Fruit fly (Drosophila melanogaster) whole organism, embryonic: ENCODE data around the gene CG14229.

ENCODE experiments used
- Abd-B ChIP-seq: fragments of 200-800 bp; sonication (Bioruptor generic); optimal IDR thresholded peaks from 2 replicates; lab custom pipeline; 2018; ENCODE audit warnings: missing biosample characterization, mild to moderate bottlenecking, missing genetic modification characterization, moderate library complexity
- Ada2b ChIP-seq: fragments of 200-800 bp; sonication (Bioruptor generic); IDR thresholded peaks from 2 replicates; pipeline ENCODE4 v1.3.6; 2022; ENCODE audit warnings: missing biosample characterization, missing genetic modification characterization
- Bteb2 ChIP-seq: fragments of 200-800 bp; sonication (Bioruptor generic); optimal IDR thresholded peaks from 2 replicates; lab custom pipeline; 2016; ENCODE audit warnings: missing biosample characterization, missing genetic modification characterization
- CG10274 ChIP-seq: fragments of 200-800 bp; sonication (Bioruptor generic); optimal IDR thresholded peaks from 3 replicates; lab custom pipeline; 2017; ENCODE audit warnings: missing biosample characterization, mild to moderate bottlenecking, missing genetic modification characterization
- CG12744 ChIP-seq: fragments of 200-800 bp; sonication (Bioruptor generic); optimal IDR thresholded peaks from 2 replicates; lab custom pipeline; 2016; ENCODE audit warnings: missing biosample characterization, missing genetic modification characterization
- CG17328 ChIP-seq: fragments of 200-800 bp; sonication (Bioruptor generic); IDR thresholded peaks from 2 replicates; pipeline ENCODE4 v1.3.6; 2022; ENCODE audit warnings: missing biosample characterization, missing genetic modification characterization
- CG17359 ChIP-seq: fragments of 200-800 bp; sonication (Bioruptor generic); optimal IDR thresholded peaks from 3 replicates; lab custom pipeline; 2018; ENCODE audit warnings: missing biosample characterization, mild to moderate bottlenecking, missing genetic modification characterization, moderate library complexity
- CG1792 ChIP-seq: fragments of 200-800 bp; sonication (Bioruptor generic); optimal IDR thresholded peaks from 2 replicates; lab custom pipeline; 2016; ENCODE audit warnings: missing biosample characterization, missing genetic modification characterization
- CG18764 ChIP-seq: fragments of 200-800 bp; sonication (Bioruptor generic); optimal IDR thresholded peaks from 3 replicates; lab custom pipeline; 2016; ENCODE audit warnings: missing biosample characterization, missing genetic modification characterization
- CG2199 ChIP-seq: fragments of 200-800 bp; sonication (Bioruptor generic); IDR thresholded peaks from 3 replicates; pipeline ENCODE4 v1.3.6; 2022; ENCODE audit warnings: missing biosample characterization, missing genetic modification characterization
- CG4617 ChIP-seq: fragments of 200-800 bp; sonication (Bioruptor generic); optimal IDR thresholded peaks from 3 replicates; lab custom pipeline; 2016; ENCODE audit warnings: missing biosample characterization, missing genetic modification characterization, borderline replicate concordance
- CG6254 ChIP-seq: fragments of 200-800 bp; sonication (Bioruptor generic); optimal IDR thresholded peaks from 3 replicates; lab custom pipeline; 2017; ENCODE audit warnings: mild to moderate bottlenecking, missing biosample characterization, missing genetic modification reagents, missing genetic modification characterization
- CG6689 ChIP-seq: fragments of 200-800 bp; sonication (Bioruptor generic); IDR thresholded peaks from 2 replicates; pipeline ENCODE4 v1.3.6; 2022; ENCODE audit warnings: missing biosample characterization, missing genetic modification characterization
- CG7372 ChIP-seq: fragments of 200-800 bp; sonication (Bioruptor generic); IDR thresholded peaks from 2 replicates; pipeline ENCODE4 v1.3.6; 2022; ENCODE audit warnings: missing biosample characterization, missing genetic modification characterization
- CG7963 ChIP-seq: fragments of 200-800 bp; sonication (Bioruptor generic); IDR thresholded peaks from 3 replicates; pipeline ENCODE4 v1.3.6; 2022; ENCODE audit warnings: missing biosample characterization, missing genetic modification characterization; ENCODE audit not compliant: partially characterized antibody
- CG8388 ChIP-seq: fragments of 200-800 bp; sonication (Bioruptor generic); optimal IDR thresholded peaks from 2 replicates; lab custom pipeline; 2019; ENCODE audit warnings: missing biosample characterization, mild to moderate bottlenecking, missing genetic modification characterization, moderate library complexity
- CG9876 ChIP-seq: fragments of 200-800 bp; sonication (Bioruptor generic); optimal IDR thresholded peaks from 2 replicates; lab custom pipeline; 2016; ENCODE audit warnings: missing biosample characterization, missing genetic modification characterization
- CG9932 ChIP-seq: fragments of 200-800 bp; sonication (Bioruptor generic); IDR thresholded peaks from 2 replicates; pipeline ENCODE4 v1.3.6; 2022; ENCODE audit warnings: missing biosample characterization, missing genetic modification characterization
- Dref ChIP-seq: fragments of 200-800 bp; sonication (Bioruptor generic); IDR thresholded peaks from 2 replicates; pipeline ENCODE4 v1.3.6; 2022; ENCODE audit warnings: missing biosample characterization, missing genetic modification characterization
- E2f1 ChIP-seq: fragments of 200-800 bp; sonication (Bioruptor generic); IDR thresholded peaks from 2 replicates; pipeline ENCODE4 v1.3.6; 2022; ENCODE audit warnings: missing biosample characterization, missing genetic modification characterization
- H2.0 ChIP-seq: fragments of 200-800 bp; sonication (Bioruptor generic); IDR thresholded peaks from 2 replicates; pipeline ENCODE4 v1.3.6; 2022; ENCODE audit warnings: missing biosample characterization, missing genetic modification characterization
- Hr3 ChIP-seq: fragments of 200-800 bp; sonication (Bioruptor generic); optimal IDR thresholded peaks from 3 replicates; lab custom pipeline; 2016; ENCODE audit warnings: missing biosample characterization, missing genetic modification characterization
- Kr ChIP-seq: fragments of 200-800 bp; sonication (Bioruptor generic); optimal IDR thresholded peaks from 2 replicates; lab custom pipeline; 2017; ENCODE audit warnings: missing biosample characterization, mild to moderate bottlenecking, missing genetic modification characterization
- Mes4 ChIP-seq: fragments of 200-800 bp; sonication (Bioruptor generic); optimal IDR thresholded peaks from 2 replicates; lab custom pipeline; 2016; ENCODE audit warnings: missing biosample characterization, missing genetic modification characterization
- NC2α ChIP-seq: fragments of 200-800 bp; sonication (Bioruptor generic); optimal IDR thresholded peaks from 2 replicates; lab custom pipeline; 2016; ENCODE audit warnings: missing biosample characterization, missing genetic modification characterization
- NFAT ChIP-seq: fragments of 200-800 bp; sonication (Bioruptor generic); IDR thresholded peaks from 2 replicates; pipeline ENCODE4 v1.3.6; 2022; ENCODE audit warnings: missing biosample characterization, missing genetic modification characterization
- Nf-YA ChIP-seq: fragments of 200-800 bp; sonication (Bioruptor generic); IDR thresholded peaks from 2 replicates; pipeline ENCODE4 v1.3.6; 2022; ENCODE audit warnings: missing biosample characterization, missing genetic modification characterization
- PHDP ChIP-seq: fragments of 200-800 bp; sonication (Bioruptor generic); optimal IDR thresholded peaks from 3 replicates; lab custom pipeline; 2018; ENCODE audit warnings: missing biosample characterization, mild to moderate bottlenecking, missing genetic modification characterization, moderate library complexity
- Side ChIP-seq: fragments of 200-800 bp; sonication (Bioruptor generic); optimal IDR thresholded peaks from 2 replicates; lab custom pipeline; 2016; ENCODE audit warnings: missing biosample characterization, missing genetic modification characterization
- Six4 ChIP-seq: fragments of 200-800 bp; sonication (Bioruptor generic); optimal IDR thresholded peaks from 2 replicates; lab custom pipeline; 2016; ENCODE audit warnings: missing biosample characterization, missing genetic modification characterization
- Spps ChIP-seq: fragments of 200-800 bp; sonication (Bioruptor generic); optimal IDR thresholded peaks from 2 replicates; lab custom pipeline; 2018; ENCODE audit warnings: missing biosample characterization, mild to moderate bottlenecking, missing genetic modification characterization
- ab ChIP-seq: fragments of 200-800 bp; sonication (Bioruptor generic); optimal IDR thresholded peaks from 2 replicates; lab custom pipeline; 2016; ENCODE audit warnings: missing biosample characterization, missing genetic modification characterization
- ara ChIP-seq: fragments of 200-800 bp; sonication (Bioruptor generic); IDR thresholded peaks from 2 replicates; pipeline ENCODE4 v1.3.6; 2022; ENCODE audit warnings: missing biosample characterization, missing genetic modification characterization
- bab2 ChIP-seq: fragments of 200-800 bp; sonication (Bioruptor generic); optimal IDR thresholded peaks from 2 replicates; lab custom pipeline; 2016; ENCODE audit warnings: missing biosample characterization, missing genetic modification characterization
- btn ChIP-seq: fragments of 200-800 bp; sonication (Bioruptor generic); optimal IDR thresholded peaks from 2 replicates; lab custom pipeline; 2016; ENCODE audit warnings: missing biosample characterization, missing genetic modification characterization
- crc ChIP-seq: fragments of 200-800 bp; sonication (Bioruptor generic); optimal IDR thresholded peaks from 2 replicates; lab custom pipeline; 2016; ENCODE audit warnings: missing biosample characterization, missing genetic modification characterization
- croc ChIP-seq: fragments of 200-800 bp; sonication (Bioruptor generic); conservative IDR thresholded peaks from 3 replicates; pipeline ENCODE4 v1.3.6; 2022; ENCODE audit warnings: missing biosample characterization, missing genetic modification characterization
- crol ChIP-seq: fragments of 200-800 bp; sonication (Bioruptor generic); IDR thresholded peaks from 2 replicates; pipeline ENCODE4 v1.3.6; 2022; ENCODE audit warnings: missing biosample characterization, missing genetic modification characterization
- disco-r ChIP-seq: fragments of 200-800 bp; sonication (Bioruptor generic); optimal IDR thresholded peaks from 2 replicates; lab custom pipeline; 2016; ENCODE audit warnings: missing biosample characterization, missing genetic modification characterization
- fd102C ChIP-seq: fragments of 200-800 bp; sonication (Bioruptor generic); optimal IDR thresholded peaks from 2 replicates; lab custom pipeline; 2018; ENCODE audit warnings: missing biosample characterization, mild to moderate bottlenecking, missing genetic modification characterization, moderate library complexity
- fd96Cb ChIP-seq: fragments of 200-800 bp; sonication (Bioruptor generic); optimal IDR thresholded peaks from 2 replicates; lab custom pipeline; 2018; ENCODE audit warnings: missing biosample characterization, mild to moderate bottlenecking, missing genetic modification characterization, moderate library complexity
- fu2 ChIP-seq: fragments of 200-800 bp; sonication (Bioruptor generic); optimal IDR thresholded peaks from 2 replicates; lab custom pipeline; 2016; ENCODE audit warnings: missing biosample characterization, missing genetic modification characterization
- gcm2 ChIP-seq: fragments of 200-800 bp; sonication (Bioruptor generic); optimal IDR thresholded peaks from 2 replicates; lab custom pipeline; 2016; ENCODE audit warnings: missing biosample characterization, missing genetic modification characterization
- gem ChIP-seq: fragments of 200-800 bp; sonication (Bioruptor generic); optimal IDR thresholded peaks from 2 replicates; lab custom pipeline; 2019; ENCODE audit warnings: missing biosample characterization, mild to moderate bottlenecking, missing genetic modification characterization, moderate library complexity
- gt ChIP-seq: fragments of 200-800 bp; sonication (Bioruptor generic); IDR thresholded peaks from 2 replicates; pipeline ENCODE4 v1.3.6; 2022; ENCODE audit warnings: missing biosample characterization, missing genetic modification characterization
- hth ChIP-seq: fragments of >200 bp; optimal IDR thresholded peaks from 2 replicates; lab custom pipeline; 2017; ENCODE audit warnings: inconsistent platforms
- lilli ChIP-seq: fragments of 200-800 bp; sonication (Bioruptor generic); optimal IDR thresholded peaks from 3 replicates; lab custom pipeline; 2016; ENCODE audit warnings: missing biosample characterization, missing genetic modification characterization
- nerfin-1 ChIP-seq: fragments of 200-800 bp; sonication (Bioruptor generic); optimal IDR thresholded peaks from 3 replicates; lab custom pipeline; 2019; ENCODE audit warnings: missing biosample characterization, mild to moderate bottlenecking, missing genetic modification characterization, moderate library complexity
- otp ChIP-seq: fragments of 200-800 bp; sonication (Bioruptor generic); IDR thresholded peaks from 3 replicates; pipeline ENCODE4, ENCODE4 v1.3.6; 2022; ENCODE audit warnings: missing biosample characterization, missing genetic modification characterization
- sim ChIP-seq: fragments of 200-800 bp; sonication (Bioruptor generic); IDR thresholded peaks from 2 replicates; pipeline ENCODE4 v1.3.6; 2022; ENCODE audit warnings: missing biosample characterization, missing genetic modification characterization
- slou ChIP-seq: fragments of 200-800 bp; sonication (Bioruptor generic); optimal IDR thresholded peaks from 3 replicates; lab custom pipeline; 2016; ENCODE audit warnings: missing biosample characterization, missing genetic modification characterization
- tgo ChIP-seq: fragments of 200-800 bp; sonication (Bioruptor generic); IDR thresholded peaks from 3 replicates; pipeline ENCODE4 v1.3.6; 2022; ENCODE audit warnings: missing biosample characterization, missing genetic modification characterization
- vfl ChIP-seq: fragments of 200-800 bp; sonication (Bioruptor generic); optimal IDR thresholded peaks from 2 replicates; lab custom pipeline; 2016; ENCODE audit warnings: missing biosample characterization, missing genetic modification characterization

CG14229 gene

DNA sequence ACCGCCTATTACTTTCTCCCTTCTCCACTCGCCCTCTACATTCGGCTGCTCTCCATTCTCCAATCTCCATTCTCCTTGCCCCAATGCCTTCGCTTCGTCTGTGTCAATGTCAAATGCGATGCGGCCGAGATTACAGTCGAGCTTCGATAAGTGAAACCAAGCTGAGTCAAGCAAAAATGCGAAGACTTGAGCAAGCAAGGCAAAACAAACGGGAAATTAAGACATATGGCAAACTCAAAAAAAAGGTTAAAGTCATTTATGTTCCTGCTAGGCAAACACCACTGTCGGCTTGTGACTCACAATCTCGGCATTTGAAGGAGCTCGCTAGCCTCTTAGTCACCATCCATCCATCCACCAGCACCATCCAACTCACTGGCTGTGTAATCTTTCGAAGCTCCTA is 26.6 kb downstream of the CG14229 start (continued):
- TF ChIP-seq PHDP (peak; percentile 95), CG8388 (GFP tag; lab: Kevin White, UChicago) (peak; percentile 94), Ada2b (peak; percentile 93), bab2 (GFP tag; lab: Kevin White, UChicago) (peak; percentile 98), crc (GFP tag; lab: Kevin White, UChicago) (peak; percentile 97), fd96Cb (tag; lab: Kevin White, UChicago) (peak; percentile 93), CG4617 (GFP tag; lab: Kevin White, UChicago) (peak; percentile 91), Kr (GFP tag; lab: Kevin White, UChicago) (peak; percentile 79), lilli (GFP tag; lab: Kevin White, UChicago) (peak; percentile 99), gem (tag; lab: Kevin White, UChicago) (peak; percentile 97), hth (no peak), vfl (peak; percentile 95), CG2199 (GFP tag; lab: Robert Waterston, UW) (peak; percentile 88; the same call in 2 of the 3 replicates), Dref (peak; percentile 39), Six4 (GFP tag; lab: Kevin White, UChicago) (peak; percentile 94), CG9876 (GFP tag; lab: Kevin White, UChicago) (peak; percentile 98), NFAT (GFP tag; lab: Robert Waterston, UW) (peak; percentile 93), H2.0 (peak; percentile 97), Abd-B (peak; percentile 92), nerfin-1 (tag; lab: Kevin White, UChicago) (peak; percentile 87), CG10274 (GFP tag; lab: Kevin White, UChicago) (peak; percentile 86), CG17359 (tag; lab: Kevin White, UChicago) (peak; percentile 93), CG7372 (GFP tag; lab: Robert Waterston, UW) (peak; percentile 86), fd102C (GFP tag; lab: Kevin White, UChicago) (peak; percentile 70), crol (GFP tag; lab: Robert Waterston, UW) (peak; percentile 72), Mes4 (peak; percentile 97), tgo (GFP tag; lab: Robert Waterston, UW) (peak; percentile 92), ara (GFP tag; lab: Robert Waterston, UW) (peak; percentile 95), gcm2 (GFP tag; lab: Kevin White, UChicago) (peak; percentile 88), Spps (peak; percentile 94), CG6254 (GFP tag; lab: Kevin White, UChicago) (peak; percentile 91), btn (GFP tag; lab: Kevin White, UChicago) (peak; percentile 89), CG1792 (peak; percentile 95), Nf-YA (peak; percentile 85), gt (GFP tag; lab: Robert Waterston, UW) (peak; percentile 86), sim (GFP tag; lab: Robert Waterston, UW) (peak; percentile 73), Hr3 (GFP tag; lab: Kevin White, UChicago) (peak; percentile 95), CG17328 (GFP tag; lab: Robert Waterston, UW) (peak; percentile 98), NC2α (peak; percentile 97), croc (peak; percentile 91), CG7963 (GFP tag; lab: Robert Waterston, UW) (no peak), E2f1 (GFP tag; lab: Robert Waterston, UW) (peak; percentile 87), CG18764 (GFP tag; lab: Kevin White, UChicago) (peak; percentile 91), fu2 (GFP tag; lab: Kevin White, UChicago) (peak; percentile 96), Side (GFP tag; lab: Kevin White, UChicago) (peak; percentile 99), CG6689 (GFP tag; lab: Robert Waterston, UW) (peak; percentile 94), CG12744 (GFP tag; lab: Kevin White, UChicago) (peak; percentile 88), slou (GFP tag; lab: Kevin White, UChicago) (peak; percentile 90), Bteb2 (peak; percentile 95), otp (GFP tag; lab: Robert Waterston, UW) (peak; percentile 96), ab (GFP tag; lab: Kevin White, UChicago) (peak; percentile 94), CG9932 (GFP tag; lab: Robert Waterston, UW) (peak; percentile 97), disco-r (peak; percentile 96)
